Fruit fly (Drosophila melanogaster) whole organism, wandering third instar larva: Measurements from ENCODE around the gene CG10211.

Experiments used
- Abd-B ChIP-seq: fragments of >200 bp; optimal IDR thresholded peaks from 2 replicates; lab custom pipeline; 2017; ENCODE audit warnings: missing biosample characterization, missing genetic modification characterization
- Dfd ChIP-seq: fragments of >200 bp; optimal IDR thresholded peaks from 2 replicates; lab custom pipeline; 2017; ENCODE audit warnings: missing biosample characterization, missing genetic modification characterization
- Dif ChIP-seq: fragments of 200-275, 200-300 bp; sonication (Bioruptor generic); optimal IDR thresholded peaks from 2 replicates; lab custom pipeline; 2018; ENCODE audit warnings: missing biosample characterization, missing genetic modification characterization; ENCODE audit not compliant: partially characterized antibody
- Hnf4 ChIP-seq: fragments of 200-800 bp; sonication (Bioruptor generic); optimal IDR thresholded peaks from 2 replicates; lab custom pipeline; 2016; ENCODE audit warnings: missing biosample characterization, mild to moderate bottlenecking, missing genetic modification characterization
- Hr83 ChIP-seq: fragments of 200-300 bp; sonication (Bioruptor generic); optimal IDR thresholded peaks from 2 replicates; lab custom pipeline; 2016; ENCODE audit warnings: missing biosample characterization, mild to moderate bottlenecking, missing genetic modification characterization, moderate library complexity; ENCODE audit not compliant: poor library complexity, severe bottlenecking
- Vsx2 ChIP-seq: fragments of 200-300, 225-300 bp; sonication (Bioruptor generic); optimal IDR thresholded peaks from 2 replicates; lab custom pipeline; 2018; ENCODE audit warnings: missing biosample characterization, missing genetic modification characterization; ENCODE audit not compliant: partially characterized antibody
- brk ChIP-seq: fragments of 200-800 bp; sonication (Bioruptor generic); optimal IDR thresholded peaks from 2 replicates; lab custom pipeline; 2016; ENCODE audit warnings: missing biosample characterization, mild to moderate bottlenecking, missing genetic modification characterization
- h ChIP-seq: fragments of 200-800 bp; sonication (Bioruptor generic); optimal IDR thresholded peaks from 3 replicates; lab custom pipeline; 2016; ENCODE audit warnings: missing biosample characterization, mild to moderate bottlenecking, missing genetic modification characterization
- pan ChIP-seq: fragments of >200 bp; optimal IDR thresholded peaks from 2 replicates; lab custom pipeline; 2017
- psq ChIP-seq: fragments of 200-800 bp; sonication (Bioruptor generic); optimal IDR thresholded peaks from 3 replicates; lab custom pipeline; 2017; ENCODE audit warnings: missing biosample characterization, mild to moderate bottlenecking, missing genetic modification characterization, moderate library complexity
- sv ChIP-seq: fragments of 200-800 bp; sonication (Bioruptor generic); optimal IDR thresholded peaks from 3 replicates; lab custom pipeline; 2016; ENCODE audit warnings: missing biosample characterization, missing genetic modification characterization
- tai ChIP-seq: sonication (Bioruptor generic); optimal IDR thresholded peaks from 2 replicates; lab custom pipeline; 2016; ENCODE audit warnings: missing biosample characterization, missing genetic modification characterization
- usp ChIP-seq: fragments of >200 bp; optimal IDR thresholded peaks from 2 replicates; lab custom pipeline; 2017; ENCODE audit warnings: missing biosample characterization, missing genetic modification characterization
- woc ChIP-seq: sonication (Bioruptor generic); optimal IDR thresholded peaks from 2 replicates; lab custom pipeline; 2016; ENCODE audit warnings: missing biosample characterization, mild to moderate bottlenecking, missing genetic modification characterization

DNA sequence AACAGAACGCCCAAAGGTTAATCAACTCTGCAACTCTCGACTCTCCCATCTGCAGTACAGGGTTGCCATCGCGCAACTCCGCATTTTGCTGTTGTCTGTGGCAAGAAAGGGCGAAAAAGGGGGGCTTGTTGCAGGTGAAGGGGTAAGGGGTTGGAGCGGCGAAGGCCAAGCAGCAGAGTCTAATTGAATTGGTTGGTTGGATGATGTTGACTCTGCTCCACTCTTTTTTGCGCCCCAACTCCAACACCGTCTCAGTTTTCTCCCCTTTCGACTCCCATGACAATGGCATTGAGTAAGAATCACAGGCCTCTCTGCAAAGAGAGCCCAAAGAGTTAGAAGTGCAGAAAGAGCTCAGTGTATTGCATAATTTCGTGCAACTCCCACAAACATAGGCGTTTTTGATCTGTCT is 48.7 kb upstream of the CG10211 start:
- TF ChIP-seq h (GFP tag; lab: Kevin White, UChicago) (peak; percentile 21), tai (GFP tag; lab: Kevin White, UChicago) (no peak), woc (GFP tag; lab: Kevin White, UChicago) (peak; percentile 36), brk (GFP tag; lab: Kevin White, UChicago) (no peak), Abd-B (no peak), Hr83 (GFP tag; lab: Kevin White, UChicago) (no peak), Hnf4 (GFP tag; lab: Kevin White, UChicago) (peak; percentile 6), pan (lab: Kevin White, UChicago) (no peak), Dif (peak; percentile 51), Dfd (no peak), usp (GFP tag; lab: Kevin White, UChicago) (no peak), Vsx2 (no peak), psq (GFP tag; lab: Kevin White, UChicago) (peak; percentile 97), sv (GFP tag; lab: Kevin White, UChicago) (no peak)
